Worm (Caenorhabditis elegans) whole organism, L4/young adult: Measurements from ENCODE around the gene Y47D3A.31.

Experiments used
- W03F9.2 ChIP-seq: fragments of 150-350 bp; optimal IDR thresholded peaks from 2 replicates; lab custom pipeline; 2014; ENCODE audit warnings: missing biosample characterization, missing genetic modification characterization
- dao-5 ChIP-seq: sonication (generic microtip); optimal IDR thresholded peaks from 2 replicates; lab custom pipeline; 2016; ENCODE audit warnings: missing genotype, missing genetic modification characterization, moderate library complexity, missing compliant biosample characterization
- him-1 ChIP-seq: sonication (generic microtip); optimal IDR thresholded peaks from 2 replicates; lab custom pipeline; 2016; ENCODE audit warnings: missing genotype, missing genetic modification reagents, missing genetic modification characterization, missing compliant biosample characterization

Gene Y47D3A.31

DNA sequence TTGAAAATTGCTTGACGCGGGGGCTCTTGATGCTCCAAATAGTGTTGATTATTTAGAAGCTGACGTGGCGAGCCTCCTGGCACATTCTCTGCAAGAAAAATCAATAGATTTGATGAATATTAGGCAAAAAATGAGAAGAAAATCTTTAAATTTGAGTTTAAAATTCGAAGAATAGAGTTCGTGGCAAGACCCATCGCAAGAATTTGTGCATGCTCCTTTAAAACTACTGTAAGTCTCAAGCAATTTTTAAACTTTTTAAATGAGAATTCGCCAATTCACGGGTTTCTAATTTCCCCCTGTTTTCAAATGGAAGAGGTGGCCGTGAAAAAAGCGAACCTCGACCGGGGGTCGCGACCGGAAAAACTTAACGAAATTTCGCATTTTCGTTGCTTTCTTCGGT lies 43.2 kb downstream of the Y47D3A.31 start:
- TF ChIP-seq dao-5, result no peak
- no peak for TF ChIP-seq W03F9.2 (tag; lab: Kevin White, UChicago)
- no peak for TF ChIP-seq him-1 (tag; lab: Kevin White, UChicago)

- TF ChIP-seq him-1 (tag; lab: Kevin White, UChicago), result peak; percentile 31
- TF ChIP-seq dao-5, result no peak
- TF ChIP-seq W03F9.2 (tag; lab: Kevin White, UChicago), result peak; percentile 9
These were observed 44.3 kb downstream of the Y47D3A.31 start for ce11 chrIII:11112718-11113117.

- no peak for TF ChIP-seq dao-5
- no peak for TF ChIP-seq W03F9.2 (tag; lab: Kevin White, UChicago)
- TF ChIP-seq him-1 (tag; lab: Kevin White, UChicago), result no peak
These were observed 46.2 kb downstream of the Y47D3A.31 start for ce11 chrIII:11110756-11111155.

DNA sequence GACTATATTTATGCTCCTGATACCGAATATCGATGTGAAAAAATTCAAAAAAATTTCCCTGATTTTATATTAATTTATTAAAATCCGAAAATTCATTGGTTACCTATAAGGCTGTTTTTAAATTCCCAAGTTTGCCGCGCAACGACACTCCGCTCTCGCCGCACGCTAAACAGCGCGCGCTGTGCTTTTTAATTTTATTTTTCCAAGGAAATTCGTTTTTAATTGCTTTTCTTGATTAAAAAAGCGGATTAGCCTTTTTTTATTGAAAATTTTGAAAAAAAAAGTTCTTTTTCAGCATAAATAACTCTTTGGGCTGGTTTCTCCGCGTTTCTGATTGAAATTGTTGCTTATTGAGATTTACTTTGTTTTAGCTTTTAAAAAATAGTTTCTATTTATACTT lies 49.7 kb downstream of the Y47D3A.31 start:
- TF ChIP-seq W03F9.2 (tag; lab: Kevin White, UChicago) (no peak), dao-5 (no peak), him-1 (tag; lab: Kevin White, UChicago) (no peak)
